Fruit fly (Drosophila melanogaster): ENCODE data around the gene CG14007.

Gene CG14007

DNA sequence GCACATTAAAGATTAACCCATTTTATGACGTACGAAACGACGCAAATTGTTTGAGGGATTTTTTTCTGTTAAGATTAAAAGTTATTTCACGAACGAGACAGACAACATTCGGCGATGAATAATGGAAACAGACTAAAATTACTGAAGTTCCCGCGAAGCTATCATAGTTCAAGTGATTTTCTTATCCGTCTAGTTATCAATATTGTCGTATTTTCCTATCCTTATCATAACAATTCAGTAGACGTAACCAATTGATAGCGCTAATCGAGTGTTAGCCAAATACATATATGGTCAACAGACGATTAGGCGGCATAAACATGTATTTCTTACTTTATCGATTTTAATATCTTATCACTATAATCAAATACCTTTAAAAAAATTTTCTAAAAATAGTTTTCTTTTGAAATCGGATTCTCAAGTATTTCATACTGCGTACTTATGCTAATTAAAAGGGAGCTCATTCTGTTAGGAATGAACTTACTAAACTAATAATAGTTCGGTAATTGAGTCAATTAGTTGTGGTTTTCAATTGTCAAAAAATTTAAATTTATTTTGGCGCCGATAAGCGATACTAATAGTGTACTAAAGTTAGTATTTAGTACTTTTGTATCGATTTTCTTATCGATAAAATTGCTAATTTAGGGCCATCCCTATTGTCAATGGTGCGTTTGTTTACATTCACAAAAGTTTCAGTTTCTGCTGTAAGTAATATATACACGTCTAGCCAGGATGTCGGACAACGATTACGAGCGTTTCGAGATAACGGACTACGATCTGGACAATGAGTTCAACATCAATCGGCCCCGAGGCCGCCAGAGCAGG lies 4.1 kb upstream of the CG14007 start, which contains the start of the genes CG11149 and sip1 (continued):
- TF ChIP-seq CG4854 (GFP tag; optimal IDR thresholded peaks at IDR 0.05) (no peak), bcd (GFP tag; optimal IDR thresholded peaks at IDR 0.05) (no peak), pnt (GFP tag; optimal IDR thresholded peaks at IDR 0.05) (no peak), tup (GFP tag; optimal IDR thresholded peaks at IDR 0.05) (no peak), amos (GFP tag; IDR thresholded peaks at IDR 0.05; ENCODE audit: partially characterized antibody) (peak; percentile 55), HmgD (GFP tag; optimal IDR thresholded peaks at IDR 0.05) (no peak), dati (GFP tag; IDR thresholded peaks at IDR 0.05) (no peak), sd (tag; optimal IDR thresholded peaks at IDR 0.05) (peak; percentile 29), CG9932 (GFP tag; IDR thresholded peaks at IDR 0.05) (no peak), ttk (GFP tag; IDR thresholded peaks at IDR 0.05) (no peak), row (GFP tag; IDR thresholded peaks at IDR 0.05) (no peak), sug (tag; optimal IDR thresholded peaks at IDR 0.05) (peak; percentile 75), CG9215 (GFP tag; IDR thresholded peaks at IDR 0.05) (no peak), HmgZ (tag; optimal IDR thresholded peaks at IDR 0.05) (peak; percentile 2), CG1647 (GFP tag; optimal IDR thresholded peaks at IDR 0.05) (no peak), nerfin-1 (tag; optimal IDR thresholded peaks at IDR 0.05) (peak; percentile 85), chinmo (GFP tag; IDR thresholded peaks at IDR 0.05; ENCODE audit: partially characterized antibody) (peak; percentile 82; the same call in 1 of the 4 replicates), Taf1 (GFP tag; IDR thresholded peaks at IDR 0.05) (no peak), Atf-2 (GFP tag; optimal IDR thresholded peaks at IDR 0.05) (no peak), Deaf1 (tag; optimal IDR thresholded peaks at IDR 0.05) (no peak), Sin3A (optimal IDR thresholded peaks at IDR 0.05) (no peak), CG7963 (GFP tag; IDR thresholded peaks at IDR 0.05; ENCODE audit: partially characterized antibody) (peak; percentile 51; the same call in 1 of the 3 replicates), lab (GFP tag; optimal IDR thresholded peaks at IDR 0.05) (no peak), sens (GFP tag) (peak; percentile 43), ac (GFP tag; optimal IDR thresholded peaks at IDR 0.05) (no peak), CHES-1-like (GFP tag; optimal IDR thresholded peaks at IDR 0.05) (peak; percentile 34), HHEX (GFP tag; optimal IDR thresholded peaks at IDR 0.05) (no peak), CG12104 (GFP tag; optimal IDR thresholded peaks at IDR 0.05) (no peak), HLH4C (GFP tag; IDR thresholded peaks at IDR 0.05; ENCODE audit: partially characterized antibody) (peak; percentile 79), Dbx (GFP tag; IDR thresholded peaks at IDR 0.05) (no peak), CG8388 (GFP tag; optimal IDR thresholded peaks at IDR 0.05) (no peak), twi (tag; optimal IDR thresholded peaks at IDR 0.05) (no peak), CG6175 (GFP tag; IDR thresholded peaks at IDR 0.05) (no peak), croc (GFP tag; conservative IDR thresholded peaks at IDR 0.05) (no peak), CG3281 (GFP tag; optimal IDR thresholded peaks at IDR 0.05) (no peak), MESR4 (GFP tag; optimal IDR thresholded peaks at IDR 0.05) (peak; percentile 13), Hr3 (GFP tag; optimal IDR thresholded peaks at IDR 0.05) (no peak), p53 (GFP tag; optimal IDR thresholded peaks at IDR 0.05) (no peak), CG32767 (GFP tag; IDR thresholded peaks at IDR 0.05) (no peak), CG17802 (tag; optimal IDR thresholded peaks at IDR 0.05) (no peak), stwl (tag; optimal IDR thresholded peaks at IDR 0.05) (peak; percentile 77), CG13287 (GFP tag; IDR thresholded peaks at IDR 0.05; ENCODE audit: partially characterized antibody) (peak; percentile 81), Hmr (GFP tag; optimal IDR thresholded peaks at IDR 0.05) (no peak), zfh2 (GFP tag; optimal IDR thresholded peaks at IDR 0.05) (no peak), CG14050 (GFP tag; IDR thresholded peaks at IDR 0.05) (no peak), CG10431 (GFP tag; optimal IDR thresholded peaks at IDR 0.05) (no peak), Lpt (GFP tag; optimal IDR thresholded peaks at IDR 0.05) (no peak), CG15269 (tag; optimal IDR thresholded peaks at IDR 0.05) (no peak), jing (GFP tag; optimal IDR thresholded peaks at IDR 0.05) (no peak), CG1529 (GFP tag; optimal IDR thresholded peaks at IDR 0.05) (no peak)
